Fruit fly (Drosophila melanogaster) whole organism, pupa: ENCODE data around the gene D2hgdh.

Experiments used
- CG10348 ChIP-seq: fragments of 200-800 bp; sonication (Bioruptor generic); IDR thresholded peaks from 2 replicates; pipeline ENCODE4 v1.3.6; 2022; ENCODE audit warnings: missing biosample characterization, missing genetic modification characterization
- CG12605 ChIP-seq: fragments of 200-800 bp; sonication (Bioruptor generic); IDR thresholded peaks from 2 replicates; pipeline ENCODE4 v1.3.6; 2022; ENCODE audit warnings: missing biosample characterization, missing genetic modification characterization
- CG13204 ChIP-seq: fragments of 200-800 bp; sonication (Bioruptor generic); optimal IDR thresholded peaks from 2 replicates; lab custom pipeline; 2018; ENCODE audit warnings: missing biosample characterization, mild to moderate bottlenecking, missing genetic modification characterization, moderate library complexity
- CG14655 ChIP-seq: fragments of 200-800 bp; sonication (Bioruptor generic); optimal IDR thresholded peaks from 3 replicates; lab custom pipeline; 2017; ENCODE audit warnings: mild to moderate bottlenecking, missing biosample characterization, missing genetic modification reagents, missing genetic modification characterization
- CG15710 ChIP-seq: fragments of 200-800 bp; sonication (Bioruptor generic); optimal IDR thresholded peaks from 2 replicates; lab custom pipeline; 2018; ENCODE audit warnings: missing biosample characterization, mild to moderate bottlenecking, missing genetic modification characterization, moderate library complexity
- CG17806 ChIP-seq: fragments of 200-800 bp; sonication (Bioruptor generic); optimal IDR thresholded peaks from 2 replicates; lab custom pipeline; 2018; ENCODE audit warnings: missing biosample characterization, mild to moderate bottlenecking, missing genetic modification characterization, moderate library complexity
- CG32121 ChIP-seq: fragments of 200-800 bp; sonication (Bioruptor generic); IDR thresholded peaks from 2 replicates; pipeline ENCODE4 v1.3.6; 2022; ENCODE audit warnings: missing biosample characterization, missing genetic modification characterization
- CG34367 ChIP-seq: fragments of 200-800 bp; sonication (Bioruptor generic); optimal IDR thresholded peaks from 2 replicates; lab custom pipeline; 2018; ENCODE audit warnings: missing biosample characterization, mild to moderate bottlenecking, missing genetic modification characterization
- CG4496 ChIP-seq: fragments of 200-800 bp; sonication (Bioruptor generic); IDR thresholded peaks from 3 replicates; pipeline ENCODE4 v1.3.6; 2022; ENCODE audit warnings: missing biosample characterization, missing genetic modification characterization
- CG8159 ChIP-seq: fragments of 200-800 bp; sonication (Bioruptor generic); optimal IDR thresholded peaks from 3 replicates; lab custom pipeline; 2018; ENCODE audit warnings: missing biosample characterization, mild to moderate bottlenecking, missing genetic modification characterization, moderate library complexity
- CG8301 ChIP-seq: fragments of 200-800 bp; sonication (Bioruptor generic); optimal IDR thresholded peaks from 2 replicates; lab custom pipeline; 2018; ENCODE audit warnings: missing biosample characterization, mild to moderate bottlenecking, missing genetic modification characterization
- CG9948 ChIP-seq: fragments of 200-800 bp; sonication (Bioruptor generic); optimal IDR thresholded peaks from 2 replicates; lab custom pipeline; 2018; ENCODE audit warnings: missing biosample characterization, mild to moderate bottlenecking, missing genetic modification characterization, moderate library complexity
- D1 ChIP-seq: fragments of 200-800 bp; sonication (Bioruptor generic); optimal IDR thresholded peaks from 2 replicates; lab custom pipeline; 2018; ENCODE audit warnings: missing biosample characterization, mild to moderate bottlenecking, missing genetic modification characterization, moderate library complexity
- EcR ChIP-seq: fragments of 200-800 bp; sonication (Bioruptor generic); optimal IDR thresholded peaks from 3 replicates; lab custom pipeline; 2019; ENCODE audit warnings: missing biosample characterization, missing genetic modification characterization, mild to moderate bottlenecking, moderate library complexity, missing genetic modification reagents
- Ets98B ChIP-seq: fragments of 200-800 bp; sonication (Bioruptor generic); IDR thresholded peaks from 2 replicates; pipeline ENCODE4 v1.3.6; 2022; ENCODE audit warnings: missing biosample characterization, missing genetic modification characterization
- Pif1A ChIP-seq: fragments of 200-800 bp; sonication (Bioruptor generic); optimal IDR thresholded peaks from 3 replicates; lab custom pipeline; 2016; ENCODE audit warnings: missing biosample characterization, missing genetic modification characterization
- Pif1B ChIP-seq: fragments of 200-800 bp; sonication (Bioruptor generic); optimal IDR thresholded peaks from 3 replicates; lab custom pipeline; 2016; ENCODE audit warnings: missing biosample characterization, missing genetic modification characterization
- Snoo ChIP-seq: fragments of 200-800 bp; sonication (Bioruptor generic); optimal IDR thresholded peaks from 3 replicates; lab custom pipeline; 2017; ENCODE audit warnings: missing biosample characterization, mild to moderate bottlenecking, missing genetic modification characterization, inconsistent platforms
- fd96Ca ChIP-seq: fragments of 200-800 bp; sonication (Bioruptor generic); IDR thresholded peaks from 3 replicates; pipeline ENCODE4 v1.3.6; 2022; ENCODE audit warnings: missing biosample characterization, missing genetic modification characterization
- gl ChIP-seq: fragments of 200-800 bp; sonication (Bioruptor generic); optimal IDR thresholded peaks from 2 replicates; lab custom pipeline; 2018; ENCODE audit warnings: missing biosample characterization, mild to moderate bottlenecking, missing genetic modification characterization
- rn ChIP-seq: fragments of 200-800 bp; sonication (Bioruptor generic); IDR thresholded peaks from 2 replicates; pipeline ENCODE4 v1.3.6; 2022; ENCODE audit warnings: missing biosample characterization, missing genetic modification characterization

D2hgdh gene

DNA sequence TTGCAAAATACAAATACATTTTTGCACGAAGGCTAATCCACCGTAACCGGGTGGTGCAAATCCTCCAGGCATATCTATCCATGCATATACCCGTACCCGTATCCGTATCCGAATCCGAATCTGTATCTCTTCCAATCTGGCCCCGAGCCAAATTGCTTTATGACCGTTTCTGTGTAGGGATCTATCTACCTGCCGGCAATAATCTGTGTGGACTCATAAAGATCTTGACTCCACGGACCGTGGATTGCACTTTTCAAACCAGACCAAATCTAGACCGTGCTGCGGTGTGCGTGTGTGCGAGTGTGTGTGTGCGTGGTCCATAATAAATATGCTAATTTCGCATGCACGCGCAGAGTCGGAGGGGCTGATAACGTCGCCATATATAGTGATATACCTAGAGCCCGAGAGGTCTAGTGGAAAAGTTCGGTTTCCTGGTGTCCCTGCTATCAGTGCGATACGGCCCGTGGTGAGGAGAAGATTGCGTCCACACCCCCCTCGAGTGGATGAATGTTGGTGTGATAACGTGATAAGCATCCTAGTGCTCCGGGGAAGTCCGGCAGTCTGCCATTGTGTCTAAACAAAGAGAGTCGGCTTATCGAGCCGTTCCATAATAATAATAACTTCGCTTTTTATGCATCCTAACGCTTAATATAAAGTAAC, 1.1 kb downstream of the D2hgdh start:
- TF ChIP-seq CG12605 (GFP tag; lab: Robert Waterston, UW) (no peak), CG4496 (GFP tag; lab: Robert Waterston, UW) (no peak), Pif1A (GFP tag; lab: Kevin White, UChicago) (no peak), Snoo (tag; lab: Kevin White, UChicago) (no peak), CG9948 (tag; lab: Kevin White, UChicago) (no peak), CG32121 (GFP tag; lab: Robert Waterston, UW) (no peak), EcR (GFP tag; lab: Kevin White, UChicago) (no peak), CG15710 (tag; lab: Kevin White, UChicago) (no peak), CG14655 (GFP tag; lab: Kevin White, UChicago) (no peak), gl (tag; lab: Kevin White, UChicago) (no peak), Pif1B (no peak), CG10348 (GFP tag; lab: Robert Waterston, UW) (no peak)

DNA sequence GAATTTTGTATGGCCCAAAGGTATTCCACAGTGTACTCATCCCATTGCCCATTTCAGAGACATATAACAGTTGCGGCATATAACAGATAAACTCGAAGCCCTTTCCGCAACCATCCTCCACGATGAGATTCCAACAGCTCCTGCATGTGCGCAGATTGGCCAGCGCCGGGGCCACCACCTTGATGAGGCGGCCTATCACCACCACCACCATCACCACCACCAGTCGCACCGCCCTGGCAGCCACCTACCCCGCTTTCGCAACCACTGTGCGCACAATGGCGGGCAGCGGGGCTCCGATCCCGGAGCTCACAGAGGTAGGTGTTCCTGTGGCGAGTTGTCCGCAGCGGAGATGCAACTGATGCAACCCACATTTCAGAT, 1.6 kb downstream of the D2hgdh start:
- TF ChIP-seq CG32121 (GFP tag; lab: Robert Waterston, UW): no peak
- TF ChIP-seq CG9948 (tag; lab: Kevin White, UChicago): no peak
- no peak for TF ChIP-seq CG13204 (GFP tag; lab: Kevin White, UChicago)
- no peak for TF ChIP-seq CG15710 (tag; lab: Kevin White, UChicago)
- TF ChIP-seq, all 21 proteins: peak for 0

DNA sequence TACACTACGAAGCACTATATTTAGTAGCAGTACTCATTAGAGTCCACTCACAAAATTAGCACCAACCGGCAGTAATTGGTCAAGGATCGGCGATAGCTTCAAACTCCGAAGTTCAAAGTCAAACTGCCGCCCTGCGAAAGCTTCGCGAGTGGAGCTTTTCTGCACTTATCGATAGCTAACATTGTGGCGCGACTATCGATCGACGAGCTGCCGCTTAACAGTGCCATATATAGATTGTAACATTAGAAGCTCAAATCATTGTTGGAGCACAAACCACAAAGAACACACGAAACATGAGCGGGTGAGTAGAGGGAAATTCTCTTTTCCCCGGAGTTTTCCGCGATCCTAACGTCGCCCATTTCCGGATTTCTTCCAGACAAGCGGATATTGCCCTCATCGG, 3.8 kb downstream of the D2hgdh start, which contains the start of gene Pgd:
Gene Pgd (plus strand): TSS at position 23 of the 400 bp plus-strand sequence.
- TF ChIP-seq EcR (GFP tag; lab: Kevin White, UChicago) (peak; percentile 57), CG4496 (GFP tag; lab: Robert Waterston, UW) (peak; percentile 30; the same call in 1 of the 3 replicates), CG9948 (tag; lab: Kevin White, UChicago) (no peak), Ets98B (GFP tag; lab: Robert Waterston, UW) (peak; percentile 41; the same call in 1 of the 2 replicates), CG12605 (GFP tag; lab: Robert Waterston, UW) (peak; percentile 47)
- TF ChIP-seq, all 21 proteins: peak for 4

DNA sequence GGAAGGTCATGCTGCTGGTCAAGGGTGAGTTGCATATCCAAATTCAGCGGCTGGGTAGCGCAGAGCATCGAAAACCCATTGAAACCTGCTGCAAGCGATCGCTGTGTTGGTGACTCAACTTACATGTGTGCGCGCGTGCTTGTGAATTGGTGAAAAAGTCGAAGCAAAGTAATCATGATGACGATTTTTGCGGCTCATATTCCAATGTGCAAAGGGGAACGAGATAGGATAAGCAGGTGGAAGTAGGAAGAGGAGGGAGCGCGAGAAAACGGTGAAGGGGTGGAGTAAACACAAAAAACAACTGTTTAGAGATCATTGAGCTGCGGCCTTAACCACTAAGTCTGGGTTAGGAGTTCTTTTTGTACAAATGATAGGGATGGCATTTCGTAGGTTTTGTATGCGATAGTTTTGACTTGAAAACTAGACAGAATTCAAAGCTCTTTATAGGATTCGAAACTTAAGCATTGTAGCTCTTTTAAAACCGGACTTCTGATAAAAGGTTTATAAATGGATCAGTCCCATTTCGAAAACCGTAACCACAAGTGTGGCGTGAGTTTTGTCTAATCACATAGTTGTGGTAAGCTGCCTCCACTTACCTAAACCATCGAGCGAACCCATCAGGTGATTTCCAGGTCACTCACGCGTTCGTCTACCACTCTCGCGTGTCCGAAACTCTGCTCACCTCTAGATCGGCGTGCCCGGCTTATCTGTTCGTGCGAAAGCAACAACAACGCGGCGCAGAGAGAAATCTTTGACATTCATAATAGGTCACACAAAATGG, 4.6 kb downstream of the D2hgdh start:
- TF ChIP-seq fd96Ca (GFP tag; lab: Robert Waterston, UW): peak; percentile 71; the same call in 2 of the 3 replicates
- peak; percentile 52 for TF ChIP-seq CG8159
- TF ChIP-seq D1 (tag; lab: Kevin White, UChicago): no peak
- TF ChIP-seq Snoo (tag; lab: Kevin White, UChicago): peak; percentile 25
- TF ChIP-seq CG9948 (tag; lab: Kevin White, UChicago): peak; percentile 41
- TF ChIP-seq rn (GFP tag; lab: Robert Waterston, UW): no peak
- TF ChIP-seq EcR (GFP tag; lab: Kevin White, UChicago): peak; percentile 8
- peak; percentile 46 for TF ChIP-seq CG17806
- no peak for TF ChIP-seq CG10348 (GFP tag; lab: Robert Waterston, UW)
- peak; percentile 54 for TF ChIP-seq Pif1A (GFP tag; lab: Kevin White, UChicago)
- TF ChIP-seq CG14655 (GFP tag; lab: Kevin White, UChicago): peak; percentile 60
- no peak for TF ChIP-seq CG12605 (GFP tag; lab: Robert Waterston, UW)
- peak; percentile 31 for TF ChIP-seq CG8301
- TF ChIP-seq CG13204 (GFP tag; lab: Kevin White, UChicago): no peak
- TF ChIP-seq CG32121 (GFP tag; lab: Robert Waterston, UW): peak; percentile 52
- peak; percentile 52 for TF ChIP-seq CG15710 (tag; lab: Kevin White, UChicago)
- TF ChIP-seq CG4496 (GFP tag; lab: Robert Waterston, UW): peak; percentile 23; the same call in 1 of the 3 replicates
- no peak for TF ChIP-seq Pif1B
- no peak for TF ChIP-seq gl (tag; lab: Kevin White, UChicago)
- no peak; the same call in 1 of the 2 replicates for TF ChIP-seq Ets98B (GFP tag; lab: Robert Waterston, UW)
- TF ChIP-seq CG34367 (tag; lab: Kevin White, UChicago): peak; percentile 39

- TF ChIP-seq CG4496 (GFP tag; lab: Robert Waterston, UW) (peak; percentile 47; the same call in 2 of the 3 replicates), CG8301 (peak; percentile 31), CG12605 (GFP tag; lab: Robert Waterston, UW) (peak; percentile 34; the same call in 1 of the 2 replicates), EcR (GFP tag; lab: Kevin White, UChicago) (peak; percentile 17), Pif1A (GFP tag; lab: Kevin White, UChicago) (no peak), fd96Ca (GFP tag; lab: Robert Waterston, UW) (peak; percentile 42; the same call in 1 of the 3 replicates), CG14655 (GFP tag; lab: Kevin White, UChicago) (no peak)
Observed at dm6 chrX:2146574-2146973, 5.3 kb downstream of the D2hgdh start.

- TF ChIP-seq CG32121 (GFP tag; lab: Robert Waterston, UW) (no peak), CG14655 (GFP tag; lab: Kevin White, UChicago) (no peak), Ets98B (GFP tag; lab: Robert Waterston, UW) (no peak), rn (GFP tag; lab: Robert Waterston, UW) (no peak), CG13204 (GFP tag; lab: Kevin White, UChicago) (no peak), CG9948 (tag; lab: Kevin White, UChicago) (no peak), CG10348 (GFP tag; lab: Robert Waterston, UW) (no peak), gl (tag; lab: Kevin White, UChicago) (no peak), Pif1A (GFP tag; lab: Kevin White, UChicago) (no peak), EcR (GFP tag; lab: Kevin White, UChicago) (no peak), CG15710 (tag; lab: Kevin White, UChicago) (no peak), CG8301 (no peak), D1 (tag; lab: Kevin White, UChicago) (no peak), CG4496 (GFP tag; lab: Robert Waterston, UW) (no peak), CG12605 (GFP tag; lab: Robert Waterston, UW) (no peak), CG34367 (tag; lab: Kevin White, UChicago) (no peak), Pif1B (no peak)
- TF ChIP-seq, all 21 proteins: peak for 0
Observed at dm6 chrX:2147475-2147874, 6.2 kb downstream of the D2hgdh start.
